1 fruit fly cellular context compared by ENCODE assay signal in the genomic region with DNA sequence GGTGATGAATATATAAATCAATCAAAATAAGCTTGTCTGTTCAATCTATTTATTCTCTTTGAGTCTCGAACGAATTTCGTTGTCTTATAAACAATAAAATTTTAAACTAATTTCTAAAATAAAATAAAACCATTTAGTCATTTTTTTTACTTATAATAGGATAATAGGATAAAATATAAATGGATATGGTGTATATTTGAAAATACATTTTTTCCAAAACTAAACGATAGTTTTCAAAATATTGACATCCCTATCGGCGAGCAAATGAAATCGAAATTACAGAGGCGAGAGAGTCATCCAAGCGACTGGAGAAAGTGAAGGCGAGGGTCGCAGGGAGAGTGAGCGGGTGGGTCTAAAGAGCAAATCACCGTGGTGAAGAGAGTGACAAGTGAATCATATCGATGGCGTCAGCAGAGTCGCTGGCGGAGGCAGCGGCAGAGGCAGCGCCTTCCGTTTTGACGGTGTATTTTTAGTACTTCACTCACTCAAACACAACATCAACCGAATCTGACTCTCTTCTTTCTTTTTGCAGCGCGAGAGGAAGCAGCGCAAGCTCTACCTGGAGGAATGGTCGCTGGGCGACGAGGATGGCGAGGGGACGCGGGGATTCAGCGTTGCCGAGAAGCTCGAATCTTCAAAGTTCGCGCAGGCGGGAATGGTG.
TF ChIP-seq lines count a peak whose summit lies in the region.

No protein-coding gene starts in this region.

TF ChIP-seq in whole organism, embryonic, 481 proteins besides CTCF, POLR2A, EP300 and RAD21 (continued from another document):
- no peak for TF ChIP-seq lov (optimal IDR thresholded peaks at IDR 0.05; lab: Kevin White, UChicago)
- TF ChIP-seq lov (GFP tag; IDR thresholded peaks at IDR 0.05; lab: Robert Waterston, UW), result no peak
- no peak for TF ChIP-seq Poxn (GFP tag; IDR thresholded peaks at IDR 0.05; lab: Robert Waterston, UW)
- peak; percentile 47 for TF ChIP-seq Myb (GFP tag; optimal IDR thresholded peaks at IDR 0.05; lab: Kevin White, UChicago)
- peak; percentile 87 for TF ChIP-seq CG8359 (GFP tag; optimal IDR thresholded peaks at IDR 0.05; lab: Kevin White, UChicago; ENCODE audit: borderline replicate concordance)
- TF ChIP-seq bbx (GFP tag; IDR thresholded peaks at IDR 0.05; lab: Robert Waterston, UW; ENCODE audit: partially characterized antibody), result no peak
- peak; percentile 83 for TF ChIP-seq fd102C (GFP tag; optimal IDR thresholded peaks at IDR 0.05; lab: Kevin White, UChicago)
- TF ChIP-seq Dad (GFP tag; optimal IDR thresholded peaks at IDR 0.05; lab: Kevin White, UChicago), result peak; percentile 58
- no peak for TF ChIP-seq CG4404 (GFP tag; IDR thresholded peaks at IDR 0.05; lab: Robert Waterston, UW)
- TF ChIP-seq CG31224 (GFP tag; IDR thresholded peaks at IDR 0.05; lab: Robert Waterston, UW), result no peak
- peak; percentile 90 for TF ChIP-seq croc (GFP tag; conservative IDR thresholded peaks at IDR 0.05; lab: Robert Waterston, UW)
- peak; percentile 97 for TF ChIP-seq fd3F (GFP tag; optimal IDR thresholded peaks at IDR 0.05; lab: Kevin White, UChicago)
- no peak for TF ChIP-seq Bgb (GFP tag; IDR thresholded peaks at IDR 0.05; lab: Robert Waterston, UW; ENCODE audit: partially characterized antibody)
- TF ChIP-seq org-1 (GFP tag; optimal IDR thresholded peaks at IDR 0.05; lab: Kevin White, UChicago), result peak; percentile 95
- no peak for TF ChIP-seq CG11560 (tag; IDR thresholded peaks at IDR 0.05; lab: Robert Waterston, UW)
- no peak for TF ChIP-seq Lpt (GFP tag; optimal IDR thresholded peaks at IDR 0.05; lab: Kevin White, UChicago)
- TF ChIP-seq Optix (GFP tag; IDR thresholded peaks at IDR 0.05; lab: Robert Waterston, UW), result no peak
- TF ChIP-seq Hey (tag; optimal IDR thresholded peaks at IDR 0.05; lab: Kevin White, UChicago), result peak; percentile 56
- peak; percentile 96 for TF ChIP-seq Hr3 (GFP tag; optimal IDR thresholded peaks at IDR 0.05; lab: Kevin White, UChicago)
- peak; percentile 92 for TF ChIP-seq Usf (GFP tag; optimal IDR thresholded peaks at IDR 0.05; lab: Kevin White, UChicago)
- TF ChIP-seq H2.0 (GFP tag; IDR thresholded peaks at IDR 0.05; lab: Robert Waterston, UW), result no peak
- peak; percentile 99 for TF ChIP-seq CoRest (tag; optimal IDR thresholded peaks at IDR 0.05; lab: Kevin White, UChicago)
- TF ChIP-seq tgo (GFP tag; IDR thresholded peaks at IDR 0.05; lab: Robert Waterston, UW), result no peak
- peak in 1 of 3 experiments; percentile 99 for TF ChIP-seq lola (GFP tag; optimal IDR thresholded peaks at IDR 0.05; lab: Kevin White, UChicago)
- no peak for TF ChIP-seq CG32767 (GFP tag; IDR thresholded peaks at IDR 0.05; lab: Robert Waterston, UW)
- peak; percentile 93 for TF ChIP-seq sd (tag; optimal IDR thresholded peaks at IDR 0.05; lab: Kevin White, UChicago)
- TF ChIP-seq inv (GFP tag; IDR thresholded peaks at IDR 0.05; lab: Robert Waterston, UW; ENCODE audit: partially characterized antibody), result no peak
- no peak for TF ChIP-seq gt (GFP tag; IDR thresholded peaks at IDR 0.05; lab: Robert Waterston, UW)
- peak; percentile 86 for TF ChIP-seq cato (GFP tag; optimal IDR thresholded peaks at IDR 0.05; lab: Kevin White, UChicago; ENCODE audit: borderline replicate concordance)
- TF ChIP-seq Dfd (GFP tag; optimal IDR thresholded peaks at IDR 0.05; lab: Kevin White, UChicago), result no peak
- peak; percentile 97 for TF ChIP-seq CG2202 (tag; optimal IDR thresholded peaks at IDR 0.05; lab: Kevin White, UChicago)
- TF ChIP-seq cwo (GFP tag; optimal IDR thresholded peaks at IDR 0.05; lab: Kevin White, UChicago), result peak; percentile 98
- TF ChIP-seq pfk (GFP tag; optimal IDR thresholded peaks at IDR 0.05; lab: Kevin White, UChicago), result peak; percentile 71
- TF ChIP-seq CG6175 (GFP tag; IDR thresholded peaks at IDR 0.05; lab: Robert Waterston, UW), result no peak
- no peak for TF ChIP-seq sima (GFP tag; optimal IDR thresholded peaks at IDR 0.05; lab: Kevin White, UChicago)
- peak; percentile 89 for TF ChIP-seq CG6272 (GFP tag; IDR thresholded peaks at IDR 0.05; lab: Robert Waterston, UW)
- peak; percentile 96 for TF ChIP-seq scrt (GFP tag; optimal IDR thresholded peaks at IDR 0.05; lab: Kevin White, UChicago)
- peak; percentile 92 for TF ChIP-seq kah (GFP tag; optimal IDR thresholded peaks at IDR 0.05; lab: Kevin White, UChicago)
- TF ChIP-seq CG7556 (GFP tag; optimal IDR thresholded peaks at IDR 0.05; lab: Kevin White, UChicago), result peak; percentile 100
- TF ChIP-seq E2f1 (GFP tag; IDR thresholded peaks at IDR 0.05; lab: Robert Waterston, UW), result no peak
- TF ChIP-seq Aef1 (GFP tag; IDR thresholded peaks at IDR 0.05; lab: Robert Waterston, UW), result no peak
- TF ChIP-seq CG9932 (GFP tag; IDR thresholded peaks at IDR 0.05; lab: Robert Waterston, UW), result no peak
- TF ChIP-seq lilli (GFP tag; optimal IDR thresholded peaks at IDR 0.05; lab: Kevin White, UChicago), result peak; percentile 91
- peak; percentile 87 for TF ChIP-seq corto (GFP tag; optimal IDR thresholded peaks at IDR 0.05; lab: Kevin White, UChicago)
- TF ChIP-seq Oli (tag; optimal IDR thresholded peaks at IDR 0.05; lab: Kevin White, UChicago), result peak; percentile 97
- TF ChIP-seq Bteb2 (GFP tag; optimal IDR thresholded peaks at IDR 0.05; lab: Kevin White, UChicago), result peak; percentile 80
- no peak for TF ChIP-seq hth (optimal IDR thresholded peaks at IDR 0.05; lab: Kevin White, UChicago)
- TF ChIP-seq CG1602 (GFP tag; optimal IDR thresholded peaks at IDR 0.05; lab: Kevin White, UChicago), result peak; percentile 92
- TF ChIP-seq row (GFP tag; IDR thresholded peaks at IDR 0.05; lab: Robert Waterston, UW), result no peak
- TF ChIP-seq CG14014 (GFP tag; IDR thresholded peaks at IDR 0.05; lab: Robert Waterston, UW), result no peak
- TF ChIP-seq tup (GFP tag; optimal IDR thresholded peaks at IDR 0.05; lab: Kevin White, UChicago), result peak; percentile 76
- TF ChIP-seq CG7963 (GFP tag; IDR thresholded peaks at IDR 0.05; lab: Robert Waterston, UW; ENCODE audit: partially characterized antibody), result no peak
- TF ChIP-seq CG12104 (GFP tag; optimal IDR thresholded peaks at IDR 0.05; lab: Kevin White, UChicago), result peak; percentile 99
- TF ChIP-seq Fer1 (GFP tag; optimal IDR thresholded peaks at IDR 0.05; lab: Kevin White, UChicago), result peak; percentile 99
- TF ChIP-seq vfl (GFP tag; optimal IDR thresholded peaks at IDR 0.05; lab: Kevin White, UChicago), result peak; percentile 66
- no peak for TF ChIP-seq Adf1 (GFP tag; IDR thresholded peaks at IDR 0.05; lab: Robert Waterston, UW)
- TF ChIP-seq tna (GFP tag; IDR thresholded peaks at IDR 0.05; lab: Robert Waterston, UW; ENCODE audit: partially characterized antibody), result no peak
- TF ChIP-seq trh (GFP tag; optimal IDR thresholded peaks at IDR 0.05; lab: Kevin White, UChicago), result peak; percentile 85
- no peak for TF ChIP-seq Hr39 (optimal IDR thresholded peaks at IDR 0.05; lab: Kevin White, UChicago)
- peak; percentile 20 for TF ChIP-seq CG10565 (GFP tag; optimal IDR thresholded peaks at IDR 0.05; lab: Kevin White, UChicago)
- peak; percentile 92 for TF ChIP-seq CG7987 (GFP tag; optimal IDR thresholded peaks at IDR 0.05; lab: Kevin White, UChicago)
- peak; percentile 26 for TF ChIP-seq gro (GFP tag; optimal IDR thresholded peaks at IDR 0.05; lab: Kevin White, UChicago)
- TF ChIP-seq CG4328 (GFP tag; optimal IDR thresholded peaks at IDR 0.05; lab: Kevin White, UChicago), result peak; percentile 98
- no peak for TF ChIP-seq CG17328 (GFP tag; IDR thresholded peaks at IDR 0.05; lab: Robert Waterston, UW)
- no peak for TF ChIP-seq slbo (GFP tag; IDR thresholded peaks at IDR 0.05; lab: Robert Waterston, UW)
- TF ChIP-seq chm (GFP tag; IDR thresholded peaks at IDR 0.05; lab: Robert Waterston, UW), result no peak
- TF ChIP-seq crc (GFP tag; optimal IDR thresholded peaks at IDR 0.05; lab: Kevin White, UChicago), result peak; percentile 19
- TF ChIP-seq ttk (GFP tag; IDR thresholded peaks at IDR 0.05; lab: Robert Waterston, UW), result no peak
- no peak for TF ChIP-seq HLH4C (GFP tag; IDR thresholded peaks at IDR 0.05; lab: Robert Waterston, UW; ENCODE audit: partially characterized antibody)
- no peak for TF ChIP-seq Scr (GFP tag; IDR thresholded peaks at IDR 0.05; lab: Robert Waterston, UW; ENCODE audit: partially characterized antibody)
- TF ChIP-seq Abd-B (GFP tag; optimal IDR thresholded peaks at IDR 0.05; lab: Kevin White, UChicago), result peak; percentile 95
- peak; percentile 93 for TF ChIP-seq CG18764 (GFP tag; optimal IDR thresholded peaks at IDR 0.05; lab: Kevin White, UChicago)
- TF ChIP-seq CG2712 (tag; optimal IDR thresholded peaks at IDR 0.05; lab: Kevin White, UChicago), result peak; percentile 100
- TF ChIP-seq dpn (GFP tag; optimal IDR thresholded peaks at IDR 0.05; lab: Kevin White, UChicago), result peak; percentile 59 to 96
- TF ChIP-seq zen (tag; optimal IDR thresholded peaks at IDR 0.05; lab: Kevin White, UChicago), result peak; percentile 97
- TF ChIP-seq gce (GFP tag; IDR thresholded peaks at IDR 0.05; lab: Robert Waterston, UW), result no peak
- TF ChIP-seq sisA (GFP tag; IDR thresholded peaks at IDR 0.05; lab: Robert Waterston, UW), result no peak
- TF ChIP-seq CG5180 (GFP tag; optimal IDR thresholded peaks at IDR 0.05; lab: Kevin White, UChicago), result peak; percentile 92
- no peak for TF ChIP-seq hb (GFP tag; IDR thresholded peaks at IDR 0.05; lab: Robert Waterston, UW; ENCODE audit: partially characterized antibody)
- peak; percentile 93 for TF ChIP-seq CG13123 (GFP tag; optimal IDR thresholded peaks at IDR 0.05; lab: Kevin White, UChicago)
- TF ChIP-seq CG3163 (GFP tag; optimal IDR thresholded peaks at IDR 0.05; lab: Kevin White, UChicago), result peak; percentile 96
- peak; percentile 81 for TF ChIP-seq ewg (GFP tag; optimal IDR thresholded peaks at IDR 0.05; lab: Kevin White, UChicago)
- peak; percentile 99 for TF ChIP-seq CG10979 (tag; optimal IDR thresholded peaks at IDR 0.05; lab: Kevin White, UChicago)
- no peak for TF ChIP-seq CG17568 (GFP tag; optimal IDR thresholded peaks at IDR 0.05; lab: Kevin White, UChicago)
- peak; percentile 98 for TF ChIP-seq CG6683 (GFP tag; optimal IDR thresholded peaks at IDR 0.05; lab: Kevin White, UChicago)
- no peak for TF ChIP-seq CG10959 (GFP tag; IDR thresholded peaks at IDR 0.05; lab: Robert Waterston, UW)
- TF ChIP-seq luna (GFP tag; optimal IDR thresholded peaks at IDR 0.05; lab: Kevin White, UChicago), result no peak
- no peak for TF ChIP-seq wdn (GFP tag; IDR thresholded peaks at IDR 0.05; lab: Robert Waterston, UW)
- peak; percentile 98 for TF ChIP-seq tap (tag; optimal IDR thresholded peaks at IDR 0.05; lab: Kevin White, UChicago)
- TF ChIP-seq slou (GFP tag; optimal IDR thresholded peaks at IDR 0.05; lab: Kevin White, UChicago), result peak; percentile 75
- TF ChIP-seq MTF-1 (GFP tag; optimal IDR thresholded peaks at IDR 0.05; lab: Kevin White, UChicago; ENCODE audit: borderline replicate concordance), result peak; percentile 90
- no peak for TF ChIP-seq CG4360 (GFP tag; IDR thresholded peaks at IDR 0.05; lab: Robert Waterston, UW)
- no peak for TF ChIP-seq emc (GFP tag; optimal IDR thresholded peaks at IDR 0.05; lab: Kevin White, UChicago)
- no peak for TF ChIP-seq CG14965 (GFP tag; optimal IDR thresholded peaks at IDR 0.05; lab: Kevin White, UChicago; ENCODE audit: borderline replicate concordance)
- peak; percentile 52 for TF ChIP-seq CG4617 (GFP tag; optimal IDR thresholded peaks at IDR 0.05; lab: Kevin White, UChicago; ENCODE audit: borderline replicate concordance)
- peak; percentile 98 for TF ChIP-seq Ssrp (tag; optimal IDR thresholded peaks at IDR 0.05; lab: Kevin White, UChicago)
- no peak for TF ChIP-seq CG32532 (GFP tag; IDR thresholded peaks at IDR 0.05; lab: Robert Waterston, UW)
- TF ChIP-seq dmrt99B (tag; optimal IDR thresholded peaks at IDR 0.05; lab: Kevin White, UChicago), result peak; percentile 98
- TF ChIP-seq Spps (tag; optimal IDR thresholded peaks at IDR 0.05; lab: Kevin White, UChicago), result peak; percentile 99
- peak; percentile 88 for TF ChIP-seq onecut (GFP tag; IDR thresholded peaks at IDR 0.05; lab: Robert Waterston, UW)
- TF ChIP-seq CG13287 (GFP tag; IDR thresholded peaks at IDR 0.05; lab: Robert Waterston, UW; ENCODE audit: partially characterized antibody), result no peak
- no peak for TF ChIP-seq rib (GFP tag; IDR thresholded peaks at IDR 0.05; lab: Robert Waterston, UW)
- no peak for TF ChIP-seq CG3847 (GFP tag; IDR thresholded peaks at IDR 0.05; lab: Robert Waterston, UW)
- TF ChIP-seq crol (GFP tag; IDR thresholded peaks at IDR 0.05; lab: Robert Waterston, UW), result no peak
- peak; percentile 99 for TF ChIP-seq CG13296 (GFP tag; optimal IDR thresholded peaks at IDR 0.05; lab: Kevin White, UChicago)
- TF ChIP-seq hkb (optimal IDR thresholded peaks at IDR 0.05; lab: Kevin White, UChicago), result no peak
- no peak for TF ChIP-seq hkb (GFP tag; IDR thresholded peaks at IDR 0.05; lab: Robert Waterston, UW)
- no peak for TF ChIP-seq pzg (GFP tag; optimal IDR thresholded peaks at IDR 0.05; lab: Kevin White, UChicago)
- TF ChIP-seq CG10321 (GFP tag; IDR thresholded peaks at IDR 0.05; lab: Robert Waterston, UW), result no peak
- TF ChIP-seq disco-r (GFP tag; optimal IDR thresholded peaks at IDR 0.05; lab: Kevin White, UChicago), result no peak
- no peak for TF ChIP-seq CG14441 (GFP tag; IDR thresholded peaks at IDR 0.05; lab: Robert Waterston, UW)
- TF ChIP-seq sc (optimal IDR thresholded peaks at IDR 0.05; lab: Kevin White, UChicago), result no peak
- TF ChIP-seq sc (GFP tag; optimal IDR thresholded peaks at IDR 0.05; lab: Kevin White, UChicago), result peak; percentile 96
- TF ChIP-seq CG34376 (GFP tag; optimal IDR thresholded peaks at IDR 0.05; lab: Kevin White, UChicago), result peak; percentile 95
- peak; percentile 92 for TF ChIP-seq Nf-YB (GFP tag; optimal IDR thresholded peaks at IDR 0.05; lab: Kevin White, UChicago)
